Fruit fly (Drosophila melanogaster): ENCODE data around the gene Wnt4.

DNA sequence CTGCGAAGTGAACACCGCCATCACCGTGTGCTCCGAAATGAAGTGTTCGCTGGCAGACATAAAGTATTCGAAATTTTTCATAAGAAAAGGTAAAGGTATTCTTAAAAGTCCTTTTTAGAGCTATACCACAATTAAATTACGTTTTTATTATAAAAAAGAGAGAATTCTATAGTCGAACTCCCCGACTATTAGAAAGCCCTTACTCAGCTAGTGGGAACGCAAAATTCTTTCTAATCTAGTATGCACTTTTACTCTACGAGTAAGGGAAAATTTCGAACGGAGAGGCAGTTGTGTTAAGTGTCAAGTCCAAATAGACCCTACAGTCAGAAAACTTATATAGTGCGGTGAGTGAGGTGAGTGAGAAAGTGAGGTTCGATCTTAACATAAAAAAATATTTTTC lies 19.8 kb downstream of the Wnt4 start, which contains the start of gene CG31909:
- TF ChIP-seq Dif (GFP tag; optimal IDR thresholded peaks at IDR 0.05; ENCODE audit: partially characterized antibody), result no peak
- no peak for TF ChIP-seq Jra (GFP tag; optimal IDR thresholded peaks at IDR 0.05)
- TF ChIP-seq CG32264 (GFP tag; optimal IDR thresholded peaks at IDR 0.05), result no peak
- no peak for TF ChIP-seq Myc (optimal IDR thresholded peaks at IDR 0.05)
- TF ChIP-seq psq (GFP tag; optimal IDR thresholded peaks at IDR 0.05), result no peak
- no peak for TF ChIP-seq Abd-B (GFP tag; optimal IDR thresholded peaks at IDR 0.05)
